Fruit fly (Drosophila melanogaster): Measurements from ENCODE around the gene CG4880.

DNA sequence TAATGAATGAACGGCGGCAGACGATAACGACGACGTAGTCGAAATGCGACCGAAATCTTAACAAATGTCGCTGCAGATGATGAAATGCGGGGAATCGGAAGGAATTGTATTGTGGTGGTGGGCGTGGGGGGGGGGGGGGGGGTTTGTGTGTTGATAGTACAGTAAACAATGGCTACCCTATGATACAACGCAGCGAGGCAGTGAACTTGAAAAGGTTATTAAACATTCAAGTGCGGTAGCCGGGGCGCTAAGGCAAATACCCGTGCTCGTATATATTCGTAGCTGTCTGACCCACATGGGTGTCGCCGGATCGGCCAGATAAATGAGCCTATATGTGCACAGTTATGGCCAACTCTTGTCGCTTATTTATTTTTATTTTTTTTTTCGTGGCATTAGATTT, 22.7 kb downstream of the CG4880 start:
- TF ChIP-seq GATAd (GFP tag; optimal IDR thresholded peaks at IDR 0.05) = no peak
- no peak for TF ChIP-seq psq (GFP tag; optimal IDR thresholded peaks at IDR 0.05)

Data from whole organism, wandering third instar larva.